Fruit fly (Drosophila melanogaster) whole organism, wandering third instar larva: ENCODE results near the gene dnd.

ENCODE experiments used
- Abd-B ChIP-seq: fragments of >200 bp; optimal IDR thresholded peaks from 2 replicates; lab custom pipeline; 2017; ENCODE audit warnings: missing biosample characterization, missing genetic modification characterization
- CG32264 ChIP-seq: fragments of 200-800 bp; sonication (Bioruptor generic); optimal IDR thresholded peaks from 2 replicates; lab custom pipeline; 2016; ENCODE audit warnings: missing biosample characterization, missing genetic modification characterization
- CG9705 ChIP-seq: fragments of 200-800 bp; sonication (Bioruptor generic); optimal IDR thresholded peaks from 2 replicates; lab custom pipeline; 2018; ENCODE audit warnings: missing biosample characterization, mild to moderate bottlenecking, missing genetic modification characterization
- CrebA ChIP-seq: fragments of 200-800 bp; sonication (Bioruptor generic); optimal IDR thresholded peaks from 2 replicates; lab custom pipeline; 2016; ENCODE audit warnings: missing biosample characterization, mild to moderate bottlenecking, missing genetic modification characterization, borderline replicate concordance
- Dif ChIP-seq: fragments of 200-275, 200-300 bp; sonication (Bioruptor generic); optimal IDR thresholded peaks from 2 replicates; lab custom pipeline; 2018; ENCODE audit warnings: missing biosample characterization, missing genetic modification characterization; ENCODE audit not compliant: partially characterized antibody
- GATAd ChIP-seq: sonication (Bioruptor generic); optimal IDR thresholded peaks from 2 replicates; lab custom pipeline; 2016; ENCODE audit warnings: missing biosample characterization, missing genetic modification characterization
- HLH106 ChIP-seq: fragments of 200-800 bp; optimal IDR thresholded peaks from 3 replicates; lab custom pipeline; 2019; ENCODE audit warnings: missing biosample characterization, mild to moderate bottlenecking, missing genetic modification characterization, moderate library complexity
- Hr78 ChIP-seq: fragments of >200 bp; optimal IDR thresholded peaks from 2 replicates; lab custom pipeline; 2017; ENCODE audit warnings: missing biosample characterization, missing genetic modification characterization
- Hr83 ChIP-seq: fragments of 200-300 bp; sonication (Bioruptor generic); optimal IDR thresholded peaks from 2 replicates; lab custom pipeline; 2016; ENCODE audit warnings: missing biosample characterization, mild to moderate bottlenecking, missing genetic modification characterization, moderate library complexity; ENCODE audit not compliant: poor library complexity, severe bottlenecking
- Jra ChIP-seq: sonication (Bioruptor generic); optimal IDR thresholded peaks from 2 replicates; lab custom pipeline; 2016; ENCODE audit warnings: missing biosample characterization, missing genetic modification characterization
- Mio ChIP-seq: sonication (Bioruptor generic); optimal IDR thresholded peaks from 2 replicates; lab custom pipeline; 2016; ENCODE audit warnings: missing biosample characterization, missing genetic modification characterization
- N ChIP-seq: fragments of >200 bp; optimal IDR thresholded peaks from 2 replicates; lab custom pipeline; 2018; ENCODE audit warnings: missing biosample characterization, missing external identifiers, missing genetic modification characterization
- Rel ChIP-seq, 2 experiments: fragments of 200-800 bp; sonication (Bioruptor generic) in 1 of 2; optimal IDR thresholded peaks; 2 replicates in 1 of 2; 3 replicates in 1 of 2; lab custom pipeline; 2016 to 2019; ENCODE audit warnings: mild to moderate bottlenecking in 2 of 2, missing biosample characterization in 2 of 2, missing genetic modification characterization in 2 of 2, moderate library complexity in 1 of 2
- Sp1 ChIP-seq: fragments of 200-800 bp; sonication (Bioruptor generic); optimal IDR thresholded peaks from 3 replicates; lab custom pipeline; 2019; ENCODE audit warnings: missing biosample characterization, mild to moderate bottlenecking, missing genetic modification characterization, moderate library complexity
- Vsx2 ChIP-seq: fragments of 200-300, 225-300 bp; sonication (Bioruptor generic); optimal IDR thresholded peaks from 2 replicates; lab custom pipeline; 2018; ENCODE audit warnings: missing biosample characterization, missing genetic modification characterization; ENCODE audit not compliant: partially characterized antibody
- brk ChIP-seq: fragments of 200-800 bp; sonication (Bioruptor generic); optimal IDR thresholded peaks from 2 replicates; lab custom pipeline; 2016; ENCODE audit warnings: missing biosample characterization, mild to moderate bottlenecking, missing genetic modification characterization
- dl ChIP-seq, 2 experiments: fragments of 175-275, 200-275 bp in 1 of 2; fragments of 200-275 bp in 1 of 2; sonication (Bioruptor generic); optimal IDR thresholded peaks; lab custom pipeline; 2018; ENCODE audit warnings: mild to moderate bottlenecking in 2 of 2, missing biosample characterization in 2 of 2, missing genetic modification characterization in 2 of 2, moderate library complexity in 2 of 2; ENCODE audit not compliant: partially characterized antibody in 2 of 2, insufficient read depth in 1 of 2
- dmrt93B ChIP-seq: fragments of 200-800 bp; sonication (Bioruptor generic); optimal IDR thresholded peaks from 2 replicates; lab custom pipeline; 2018; ENCODE audit warnings: missing biosample characterization, mild to moderate bottlenecking, missing genetic modification characterization
- dsf ChIP-seq: sonication (Bioruptor generic); optimal IDR thresholded peaks from 2 replicates; lab custom pipeline; 2016; ENCODE audit warnings: missing biosample characterization, missing genetic modification characterization, borderline replicate concordance
- fru ChIP-seq: fragments of 200-800 bp; sonication (Bioruptor generic); optimal IDR thresholded peaks from 3 replicates; lab custom pipeline; 2016; ENCODE audit warnings: missing biosample characterization, mild to moderate bottlenecking, missing genetic modification characterization
- h ChIP-seq: fragments of 200-800 bp; sonication (Bioruptor generic); optimal IDR thresholded peaks from 3 replicates; lab custom pipeline; 2016; ENCODE audit warnings: missing biosample characterization, mild to moderate bottlenecking, missing genetic modification characterization
- jim ChIP-seq: fragments of 175-275, 200-325 bp; sonication (Bioruptor generic); optimal IDR thresholded peaks from 2 replicates; lab custom pipeline; 2016; ENCODE audit warnings: missing biosample characterization, mild to moderate bottlenecking, missing genetic modification characterization
- lola ChIP-seq: fragments of >200 bp; optimal IDR thresholded peaks from 2 replicates; lab custom pipeline; 2017; ENCODE audit warnings: missing biosample characterization, missing genetic modification characterization
- pan ChIP-seq: fragments of >200 bp; optimal IDR thresholded peaks from 2 replicates; lab custom pipeline; 2017
- psq ChIP-seq: fragments of 200-800 bp; sonication (Bioruptor generic); optimal IDR thresholded peaks from 3 replicates; lab custom pipeline; 2017; ENCODE audit warnings: missing biosample characterization, mild to moderate bottlenecking, missing genetic modification characterization, moderate library complexity
- rgr ChIP-seq: fragments of 200-800 bp; sonication (Bioruptor generic); optimal IDR thresholded peaks from 3 replicates; lab custom pipeline; 2016; ENCODE audit warnings: missing biosample characterization, mild to moderate bottlenecking, missing genetic modification characterization
- sage ChIP-seq: fragments of 200-800 bp; sonication (Bioruptor generic); optimal IDR thresholded peaks from 2 replicates; lab custom pipeline; 2016; ENCODE audit warnings: missing biosample characterization, mild to moderate bottlenecking, missing genetic modification characterization
- sv ChIP-seq: fragments of 200-800 bp; sonication (Bioruptor generic); optimal IDR thresholded peaks from 3 replicates; lab custom pipeline; 2016; ENCODE audit warnings: missing biosample characterization, missing genetic modification characterization
- usp ChIP-seq: fragments of >200 bp; optimal IDR thresholded peaks from 2 replicates; lab custom pipeline; 2017; ENCODE audit warnings: missing biosample characterization, missing genetic modification characterization

The dnd gene

DNA sequence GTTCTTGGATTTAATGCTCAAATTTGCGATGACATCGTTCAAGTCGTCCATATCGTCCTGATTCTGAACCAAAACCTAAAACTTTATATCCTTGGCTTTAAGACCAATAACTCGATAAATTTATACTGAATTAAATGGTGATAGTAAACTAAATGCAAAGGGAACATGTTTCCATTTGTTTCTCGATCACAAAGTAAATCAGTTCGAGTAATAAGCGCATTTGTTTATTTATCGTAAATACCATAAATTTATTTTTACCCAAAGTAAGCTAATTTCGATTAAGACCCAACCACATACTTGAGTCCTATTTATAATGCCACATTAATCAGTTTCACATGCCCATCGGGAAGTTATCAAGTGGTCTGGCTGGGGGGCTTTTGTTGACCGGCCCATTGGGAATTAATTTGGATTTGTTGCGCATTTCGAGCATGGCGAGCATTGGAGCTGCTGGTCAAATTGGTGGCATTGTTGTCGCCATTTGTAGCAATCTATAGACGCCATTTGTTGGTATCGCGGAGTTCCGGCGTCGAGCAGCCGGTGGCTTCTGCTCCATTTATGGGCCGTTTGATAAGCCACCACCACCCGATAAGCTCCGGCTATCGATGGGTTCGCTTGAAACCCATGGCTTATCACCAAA lies 17.6 kb downstream of the dnd start, which contains the start of gene CG31174:
CG31174 (minus strand) TSS at position 51 of the 637 bp plus-strand sequence.
- TF ChIP-seq usp (GFP tag; lab: Kevin White, UChicago) (no peak), Rel (GFP tag; optimal IDR thresholded peaks at IDR 0.05; lab: Kevin White, UChicago) (no peak), Rel (tag; optimal IDR thresholded peaks at IDR 0.05; lab: Kevin White, UChicago) (peak; percentile 83)

DNA sequence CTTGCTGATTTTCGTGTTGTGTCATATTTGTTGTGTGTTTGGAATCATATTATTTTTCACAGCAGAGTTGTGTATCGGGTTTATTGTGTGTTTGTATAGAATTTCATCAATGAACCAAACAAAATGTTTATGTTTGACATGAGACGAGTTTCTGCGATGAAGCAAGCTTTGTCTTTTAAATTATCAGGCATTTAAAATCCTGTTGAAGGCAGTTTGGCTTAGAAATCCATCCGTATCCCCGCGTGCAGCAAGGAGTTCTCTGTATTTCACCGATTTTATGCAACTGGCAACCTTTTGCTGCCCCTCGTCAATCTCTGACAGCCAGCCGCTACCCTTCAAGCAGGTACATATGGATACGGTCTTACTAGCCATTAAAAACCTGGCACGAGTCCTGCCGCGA lies 19.3 kb downstream of the dnd start, which contains the start of the genes CG6569 and Cby:
CG6569 (minus strand) TSS at position 101 of the 400 bp plus-strand sequence.
Cby (plus strand) TSS at position 185 of the 400 bp plus-strand sequence.
- TF ChIP-seq sage (no peak), lola (GFP tag; lab: Kevin White, UChicago) (no peak), jim (GFP tag; lab: Kevin White, UChicago) (no peak), rgr (no peak), GATAd (no peak), dmrt93B (no peak), Abd-B (GFP tag; lab: Kevin White, UChicago) (no peak), dsf (GFP tag; lab: Kevin White, UChicago) (no peak), pan (lab: Kevin White, UChicago) (no peak), psq (no peak), CrebA (GFP tag; lab: Kevin White, UChicago) (no peak), dl (GFP tag; optimal IDR thresholded peaks at IDR 0.05; lab: Kevin White, UChicago; ENCODE audit: insufficient read depth in 1 of 2, partially characterized antibody in 2 of 2) (no peak), N (GFP tag; lab: Kevin White, UChicago) (no peak), Dif (GFP tag; lab: Kevin White, UChicago) (no peak)

DNA sequence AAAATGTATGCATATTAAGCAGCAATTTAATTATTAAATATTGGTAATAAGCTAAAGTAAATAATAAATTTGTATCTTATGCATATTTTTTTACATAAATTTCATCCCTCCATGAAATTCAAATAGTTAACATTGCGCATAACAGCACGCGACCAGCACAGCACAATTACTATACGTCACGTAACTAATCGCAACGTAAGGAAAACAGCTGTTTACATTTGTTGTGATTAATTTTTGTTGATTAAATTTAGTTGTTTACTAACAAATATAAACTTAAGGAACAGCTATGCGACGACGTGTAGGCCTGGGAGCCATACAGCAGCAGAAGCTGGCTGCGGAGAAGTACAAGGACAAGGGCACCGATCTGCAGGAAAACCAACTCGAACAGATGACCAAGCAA lies 22.2 kb downstream of the dnd start, which contains the start of gene lsn:
lsn (plus strand) TSS at position 177 of the 400 bp plus-strand sequence.
- no peak for TF ChIP-seq Hr83
- peak; percentile 2 for TF ChIP-seq CrebA (GFP tag; lab: Kevin White, UChicago)
- no peak for TF ChIP-seq Sp1
- TF ChIP-seq CG32264 = no peak
- no peak for TF ChIP-seq sv
- peak; percentile 41 for TF ChIP-seq brk (GFP tag; lab: Kevin White, UChicago)
- TF ChIP-seq sage = peak; percentile 12

DNA sequence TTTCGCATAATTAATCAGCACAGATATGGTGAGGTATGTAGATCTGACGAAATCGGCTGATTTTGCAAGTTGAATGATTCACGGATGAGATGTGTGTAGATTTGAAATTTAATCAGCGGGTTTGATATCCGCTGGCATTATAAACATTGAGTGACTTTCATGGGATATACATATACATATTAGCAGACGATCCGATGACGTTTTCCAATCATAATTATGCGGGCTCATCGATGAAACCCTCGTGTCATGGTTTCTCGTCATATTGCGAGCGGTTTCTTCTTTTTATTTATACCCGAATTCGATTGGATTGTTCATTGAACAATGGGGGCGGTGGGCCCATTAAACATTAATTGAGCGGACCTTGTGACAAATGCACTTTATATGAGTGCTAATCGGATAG lies 22.7 kb downstream of the dnd start:
- TF ChIP-seq CrebA (GFP tag; lab: Kevin White, UChicago) (no peak), Mio (GFP tag; lab: Kevin White, UChicago) (no peak), GATAd (no peak), HLH106 (tag; lab: Kevin White, UChicago) (no peak), Abd-B (GFP tag; lab: Kevin White, UChicago) (no peak), Sp1 (no peak), lola (GFP tag; lab: Kevin White, UChicago) (no peak), sage (no peak)

DNA sequence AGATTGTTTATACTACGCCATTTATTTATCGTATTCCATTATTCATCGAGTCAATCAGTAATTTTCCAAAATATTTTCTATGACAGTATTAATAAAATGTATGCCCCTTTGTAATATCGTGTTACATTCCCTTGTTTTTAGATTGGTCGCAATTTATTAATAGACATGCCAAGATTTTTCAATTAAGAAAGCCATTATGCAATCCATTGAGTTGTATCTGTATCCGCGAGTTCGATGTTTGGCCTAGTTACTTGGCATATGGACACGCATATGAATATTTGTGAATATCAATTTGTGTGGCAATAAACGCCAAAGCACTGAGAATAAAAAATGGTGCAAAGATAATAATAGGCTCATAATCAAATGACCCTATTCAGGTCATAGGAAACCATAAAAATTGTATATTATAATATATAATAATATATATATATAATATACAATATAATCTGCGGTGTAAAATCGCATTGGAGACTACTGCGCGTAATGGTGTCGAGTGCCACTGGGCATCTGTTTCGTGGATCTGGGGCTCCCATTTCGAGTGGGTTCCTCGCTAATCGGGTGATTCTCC lies 23.3 kb downstream of the dnd start:
- no peak for TF ChIP-seq Vsx2 (GFP tag; lab: Kevin White, UChicago)
- no peak for TF ChIP-seq Rel (GFP tag; optimal IDR thresholded peaks at IDR 0.05; lab: Kevin White, UChicago)
- TF ChIP-seq Rel (tag; optimal IDR thresholded peaks at IDR 0.05; lab: Kevin White, UChicago) = peak; percentile 12
- no peak for TF ChIP-seq fru
- TF ChIP-seq h = no peak

DNA sequence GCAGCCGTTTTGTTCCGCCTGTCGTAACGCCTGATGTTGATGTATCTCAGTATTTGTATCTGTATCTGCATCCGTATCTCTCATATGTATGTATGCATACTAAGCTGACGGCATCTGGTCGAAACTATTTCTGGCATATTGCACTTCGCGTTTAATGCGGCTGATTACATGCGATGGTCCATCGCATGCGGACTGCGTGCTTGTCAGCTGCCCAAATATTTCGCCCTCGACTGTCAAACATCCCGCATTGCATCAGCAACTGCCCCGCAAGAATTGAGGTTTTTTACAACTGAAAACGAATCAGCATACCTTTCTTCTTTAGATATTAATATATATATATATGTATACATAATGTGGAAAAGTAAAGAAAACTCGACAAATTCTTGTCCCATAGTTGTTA lies 24.3 kb downstream of the dnd start:
- TF ChIP-seq Hr78 (GFP tag; lab: Kevin White, UChicago) (no peak), Vsx2 (GFP tag; lab: Kevin White, UChicago) (no peak), Abd-B (GFP tag; lab: Kevin White, UChicago) (no peak), h (no peak), Jra (GFP tag; lab: Kevin White, UChicago) (no peak), Rel (GFP tag; optimal IDR thresholded peaks at IDR 0.05; lab: Kevin White, UChicago) (no peak), Rel (tag; optimal IDR thresholded peaks at IDR 0.05; lab: Kevin White, UChicago) (no peak), fru (no peak), CG9705 (GFP tag; lab: Kevin White, UChicago) (no peak), usp (GFP tag; lab: Kevin White, UChicago) (no peak)
